Fruit fly (Drosophila melanogaster): ENCODE data around the gene CG15628.

The CG15628 gene

dm6 chr2L:4812261-4813022, 9.1 kb upstream of the CG15628 start, which contains the start of gene CG15629 (continued):
- 0 out of 3 replicates have a peak, but pooled peaks have one; percentile 9 for TF ChIP-seq CG2199 (GFP tag; IDR thresholded peaks at IDR 0.05)
- no peak for TF ChIP-seq CG14667 (GFP tag; IDR thresholded peaks at IDR 0.05)
- TF ChIP-seq zf30C (GFP tag; optimal IDR thresholded peaks at IDR 0.05) = peak; percentile 97
- peak; percentile 5 for TF ChIP-seq Med (GFP tag)
- no peak for TF ChIP-seq chif (GFP tag; optimal IDR thresholded peaks at IDR 0.05)
- no peak for TF ChIP-seq BtbVII (GFP tag; optimal IDR thresholded peaks at IDR 0.05)
- peak; percentile 63 for TF ChIP-seq kni (GFP tag; optimal IDR thresholded peaks at IDR 0.05)
- TF ChIP-seq abd-A (tag; optimal IDR thresholded peaks at IDR 0.05) = peak; percentile 62
- TF ChIP-seq z (GFP tag; IDR thresholded peaks at IDR 0.05) = peak; percentile 77; the same call in 2 of the 3 replicates
- peak; percentile 57 for TF ChIP-seq sens (GFP tag)
- no peak for TF ChIP-seq sens-2 (GFP tag; IDR thresholded peaks at IDR 0.05)
- TF ChIP-seq CG18619 (GFP tag; optimal IDR thresholded peaks at IDR 0.05) = no peak
- TF ChIP-seq CG3995 (GFP tag; optimal IDR thresholded peaks at IDR 0.05) = no peak

dm6 chr2L:4813023-4813339, 8.6 kb upstream of the CG15628 start:
- TF ChIP-seq z (GFP tag; IDR thresholded peaks at IDR 0.05) (0 out of 3 replicates have a peak, but pooled peaks have one; percentile 2), Blimp-1 (GFP tag; optimal IDR thresholded peaks at IDR 0.05) (peak; percentile 7), ase (GFP tag; IDR thresholded peaks at IDR 0.05) (no peak), CG9797 (GFP tag; optimal IDR thresholded peaks at IDR 0.05) (no peak), sd (tag; optimal IDR thresholded peaks at IDR 0.05) (peak; percentile 60), CG5953 (GFP tag; IDR thresholded peaks at IDR 0.05) (0 out of 2 replicates have a peak, but pooled peaks have one; percentile 30), sr (GFP tag; IDR thresholded peaks at IDR 0.05) (0 out of 3 replicates have a peak, but pooled peaks have one; percentile 3), D19B (GFP tag; optimal IDR thresholded peaks at IDR 0.05) (no peak), ERR (GFP tag; optimal IDR thresholded peaks at IDR 0.05) (no peak), bowl (GFP tag; IDR thresholded peaks at IDR 0.05) (no peak), Drgx (GFP tag; IDR thresholded peaks at IDR 0.05) (no peak), ewg (GFP tag; optimal IDR thresholded peaks at IDR 0.05) (peak; percentile 38), cwo (GFP tag; optimal IDR thresholded peaks at IDR 0.05) (peak; percentile 6), nmo (GFP tag; optimal IDR thresholded peaks at IDR 0.05) (no peak), tap (tag; optimal IDR thresholded peaks at IDR 0.05) (no peak), ash1 (GFP tag; optimal IDR thresholded peaks at IDR 0.05) (no peak), CG13624 (GFP tag; optimal IDR thresholded peaks at IDR 0.05) (no peak), hb (GFP tag; IDR thresholded peaks at IDR 0.05; ENCODE audit: partially characterized antibody) (0 out of 3 replicates have a peak, but pooled peaks have one; percentile 21), CG34422 (GFP tag; IDR thresholded peaks at IDR 0.05) (no peak), CG3726 (GFP tag; IDR thresholded peaks at IDR 0.05) (no peak), CG8944 (GFP tag; optimal IDR thresholded peaks at IDR 0.05) (no peak), CG6791 (GFP tag; IDR thresholded peaks at IDR 0.05; ENCODE audit: partially characterized antibody) (no peak), CG12942 (GFP tag; optimal IDR thresholded peaks at IDR 0.05) (no peak), Elba2 (GFP tag; optimal IDR thresholded peaks at IDR 0.05) (no peak), sc (optimal IDR thresholded peaks at IDR 0.05) (no peak), sc (GFP tag; optimal IDR thresholded peaks at IDR 0.05) (no peak), h (optimal IDR thresholded peaks at IDR 0.05) (no peak), CG18764 (GFP tag; optimal IDR thresholded peaks at IDR 0.05) (peak; percentile 48), Ets65A (GFP tag) (peak; percentile 58), CG1792 (GFP tag; optimal IDR thresholded peaks at IDR 0.05) (no peak), CG11695 (GFP tag; IDR thresholded peaks at IDR 0.05) (no peak), sug (tag; optimal IDR thresholded peaks at IDR 0.05) (no peak), da (GFP tag; optimal IDR thresholded peaks at IDR 0.05) (peak; percentile 22), sens (GFP tag) (peak; percentile 40), Kr (GFP tag; optimal IDR thresholded peaks at IDR 0.05) (no peak), ken (GFP tag; IDR thresholded peaks at IDR 0.05) (0 out of 3 replicates have a peak, but pooled peaks have one; percentile 14), trem (tag; optimal IDR thresholded peaks at IDR 0.05) (no peak), CG1233 (GFP tag; optimal IDR thresholded peaks at IDR 0.05) (peak; percentile 9), bigmax (GFP tag; optimal IDR thresholded peaks at IDR 0.05) (no peak)
